Fruit fly (Drosophila melanogaster) whole organism, wandering third instar larva: ENCODE data around the gene CG8870.

ENCODE experiments used
- Abd-B ChIP-seq: fragments of >200 bp; optimal IDR thresholded peaks from 2 replicates; lab custom pipeline; 2017; ENCODE audit warnings: missing biosample characterization, missing genetic modification characterization
- CG32264 ChIP-seq: fragments of 200-800 bp; sonication (Bioruptor generic); optimal IDR thresholded peaks from 2 replicates; lab custom pipeline; 2016; ENCODE audit warnings: missing biosample characterization, missing genetic modification characterization
- CG9705 ChIP-seq: fragments of 200-800 bp; sonication (Bioruptor generic); optimal IDR thresholded peaks from 2 replicates; lab custom pipeline; 2018; ENCODE audit warnings: missing biosample characterization, mild to moderate bottlenecking, missing genetic modification characterization
- CrebA ChIP-seq: fragments of 200-800 bp; sonication (Bioruptor generic); optimal IDR thresholded peaks from 2 replicates; lab custom pipeline; 2016; ENCODE audit warnings: missing biosample characterization, mild to moderate bottlenecking, missing genetic modification characterization, borderline replicate concordance
- Dfd ChIP-seq: fragments of >200 bp; optimal IDR thresholded peaks from 2 replicates; lab custom pipeline; 2017; ENCODE audit warnings: missing biosample characterization, missing genetic modification characterization
- Dif ChIP-seq: fragments of 200-275, 200-300 bp; sonication (Bioruptor generic); optimal IDR thresholded peaks from 2 replicates; lab custom pipeline; 2018; ENCODE audit warnings: missing biosample characterization, missing genetic modification characterization; ENCODE audit not compliant: partially characterized antibody
- GATAd ChIP-seq: sonication (Bioruptor generic); optimal IDR thresholded peaks from 2 replicates; lab custom pipeline; 2016; ENCODE audit warnings: missing biosample characterization, missing genetic modification characterization
- HLH106 ChIP-seq: fragments of 200-800 bp; optimal IDR thresholded peaks from 3 replicates; lab custom pipeline; 2019; ENCODE audit warnings: missing biosample characterization, mild to moderate bottlenecking, missing genetic modification characterization, moderate library complexity
- Hnf4 ChIP-seq: fragments of 200-800 bp; sonication (Bioruptor generic); optimal IDR thresholded peaks from 2 replicates; lab custom pipeline; 2016; ENCODE audit warnings: missing biosample characterization, mild to moderate bottlenecking, missing genetic modification characterization
- Hr78 ChIP-seq: fragments of >200 bp; optimal IDR thresholded peaks from 2 replicates; lab custom pipeline; 2017; ENCODE audit warnings: missing biosample characterization, missing genetic modification characterization
- Hr83 ChIP-seq: fragments of 200-300 bp; sonication (Bioruptor generic); optimal IDR thresholded peaks from 2 replicates; lab custom pipeline; 2016; ENCODE audit warnings: missing biosample characterization, mild to moderate bottlenecking, missing genetic modification characterization, moderate library complexity; ENCODE audit not compliant: poor library complexity, severe bottlenecking
- Jra ChIP-seq: sonication (Bioruptor generic); optimal IDR thresholded peaks from 2 replicates; lab custom pipeline; 2016; ENCODE audit warnings: missing biosample characterization, missing genetic modification characterization
- Mio ChIP-seq: sonication (Bioruptor generic); optimal IDR thresholded peaks from 2 replicates; lab custom pipeline; 2016; ENCODE audit warnings: missing biosample characterization, missing genetic modification characterization
- N ChIP-seq: fragments of >200 bp; optimal IDR thresholded peaks from 2 replicates; lab custom pipeline; 2018; ENCODE audit warnings: missing biosample characterization, missing external identifiers, missing genetic modification characterization
- OdsH ChIP-seq: fragments of 200-800 bp; sonication (Bioruptor generic); optimal IDR thresholded peaks from 2 replicates; lab custom pipeline; 2016; ENCODE audit warnings: missing biosample characterization, mild to moderate bottlenecking, missing genetic modification characterization
- Rel ChIP-seq, 2 experiments: fragments of 200-800 bp; sonication (Bioruptor generic) in 1 of 2; optimal IDR thresholded peaks; 2 replicates in 1 of 2; 3 replicates in 1 of 2; lab custom pipeline; 2016 to 2019; ENCODE audit warnings: mild to moderate bottlenecking in 2 of 2, missing biosample characterization in 2 of 2, missing genetic modification characterization in 2 of 2, moderate library complexity in 1 of 2
- Sp1 ChIP-seq: fragments of 200-800 bp; sonication (Bioruptor generic); optimal IDR thresholded peaks from 3 replicates; lab custom pipeline; 2019; ENCODE audit warnings: missing biosample characterization, mild to moderate bottlenecking, missing genetic modification characterization, moderate library complexity
- Vsx2 ChIP-seq: fragments of 200-300, 225-300 bp; sonication (Bioruptor generic); optimal IDR thresholded peaks from 2 replicates; lab custom pipeline; 2018; ENCODE audit warnings: missing biosample characterization, missing genetic modification characterization; ENCODE audit not compliant: partially characterized antibody
- br ChIP-seq: fragments of 200-800 bp; sonication (Bioruptor generic); optimal IDR thresholded peaks from 2 replicates; lab custom pipeline; 2016; ENCODE audit warnings: missing biosample characterization, missing genetic modification characterization
- brk ChIP-seq: fragments of 200-800 bp; sonication (Bioruptor generic); optimal IDR thresholded peaks from 2 replicates; lab custom pipeline; 2016; ENCODE audit warnings: missing biosample characterization, mild to moderate bottlenecking, missing genetic modification characterization
- dl ChIP-seq, 2 experiments: fragments of 175-275, 200-275 bp in 1 of 2; fragments of 200-275 bp in 1 of 2; sonication (Bioruptor generic); optimal IDR thresholded peaks; lab custom pipeline; 2018; ENCODE audit warnings: mild to moderate bottlenecking in 2 of 2, missing biosample characterization in 2 of 2, missing genetic modification characterization in 2 of 2, moderate library complexity in 2 of 2; ENCODE audit not compliant: partially characterized antibody in 2 of 2, insufficient read depth in 1 of 2
- dmrt93B ChIP-seq: fragments of 200-800 bp; sonication (Bioruptor generic); optimal IDR thresholded peaks from 2 replicates; lab custom pipeline; 2018; ENCODE audit warnings: missing biosample characterization, mild to moderate bottlenecking, missing genetic modification characterization
- ey ChIP-seq: fragments of 200-800 bp; sonication (Bioruptor generic); optimal IDR thresholded peaks from 2 replicates; lab custom pipeline; 2016; ENCODE audit warnings: missing biosample characterization, missing genetic modification characterization
- foxo ChIP-seq, 2 experiments: fragments of 200-800 bp; sonication (Bioruptor generic); optimal IDR thresholded peaks; 2 replicates in 1 of 2; 3 replicates in 1 of 2; lab custom pipeline; 2016 to 2017; ENCODE audit warnings: missing biosample characterization in 2 of 2, missing genetic modification characterization in 2 of 2
- fru ChIP-seq: fragments of 200-800 bp; sonication (Bioruptor generic); optimal IDR thresholded peaks from 3 replicates; lab custom pipeline; 2016; ENCODE audit warnings: missing biosample characterization, mild to moderate bottlenecking, missing genetic modification characterization
- h ChIP-seq: fragments of 200-800 bp; sonication (Bioruptor generic); optimal IDR thresholded peaks from 3 replicates; lab custom pipeline; 2016; ENCODE audit warnings: missing biosample characterization, mild to moderate bottlenecking, missing genetic modification characterization
- jim ChIP-seq: fragments of 175-275, 200-325 bp; sonication (Bioruptor generic); optimal IDR thresholded peaks from 2 replicates; lab custom pipeline; 2016; ENCODE audit warnings: missing biosample characterization, mild to moderate bottlenecking, missing genetic modification characterization
- lola ChIP-seq: fragments of >200 bp; optimal IDR thresholded peaks from 2 replicates; lab custom pipeline; 2017; ENCODE audit warnings: missing biosample characterization, missing genetic modification characterization
- psq ChIP-seq: fragments of 200-800 bp; sonication (Bioruptor generic); optimal IDR thresholded peaks from 3 replicates; lab custom pipeline; 2017; ENCODE audit warnings: missing biosample characterization, mild to moderate bottlenecking, missing genetic modification characterization, moderate library complexity
- rgr ChIP-seq: fragments of 200-800 bp; sonication (Bioruptor generic); optimal IDR thresholded peaks from 3 replicates; lab custom pipeline; 2016; ENCODE audit warnings: missing biosample characterization, mild to moderate bottlenecking, missing genetic modification characterization
- sage ChIP-seq: fragments of 200-800 bp; sonication (Bioruptor generic); optimal IDR thresholded peaks from 2 replicates; lab custom pipeline; 2016; ENCODE audit warnings: missing biosample characterization, mild to moderate bottlenecking, missing genetic modification characterization
- sv ChIP-seq: fragments of 200-800 bp; sonication (Bioruptor generic); optimal IDR thresholded peaks from 3 replicates; lab custom pipeline; 2016; ENCODE audit warnings: missing biosample characterization, missing genetic modification characterization
- tai ChIP-seq: sonication (Bioruptor generic); optimal IDR thresholded peaks from 2 replicates; lab custom pipeline; 2016; ENCODE audit warnings: missing biosample characterization, missing genetic modification characterization
- usp ChIP-seq: fragments of >200 bp; optimal IDR thresholded peaks from 2 replicates; lab custom pipeline; 2017; ENCODE audit warnings: missing biosample characterization, missing genetic modification characterization
- woc ChIP-seq: sonication (Bioruptor generic); optimal IDR thresholded peaks from 2 replicates; lab custom pipeline; 2016; ENCODE audit warnings: missing biosample characterization, mild to moderate bottlenecking, missing genetic modification characterization

The CG8870 gene

DNA sequence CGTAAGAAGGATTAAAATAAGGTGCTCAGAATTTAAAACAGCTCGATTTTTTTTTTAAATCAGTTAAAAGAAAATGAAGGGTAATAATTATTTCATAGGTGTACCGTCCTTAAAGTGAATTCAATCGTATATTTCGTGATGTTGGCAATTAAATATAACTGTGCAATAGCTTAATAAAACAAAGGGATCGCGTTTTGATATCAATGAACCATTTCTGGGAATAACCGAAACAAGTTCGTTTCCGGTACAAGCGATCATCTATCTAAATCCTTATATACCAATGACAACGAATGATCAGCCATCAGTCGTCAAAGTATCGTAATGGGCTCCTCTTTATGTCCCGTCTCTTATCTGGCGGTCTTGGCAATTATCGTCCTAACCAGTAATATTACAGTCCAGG lies 10.3 kb upstream of the CG8870 start, which contains the start of gene CheA87a:
TSS of gene CheA87a (plus strand) at position 301 of the 400 bp plus-strand sequence.
- TF ChIP-seq N (GFP tag; lab: Kevin White, UChicago): no peak
- no peak for TF ChIP-seq jim (GFP tag; lab: Kevin White, UChicago)
- no peak for TF ChIP-seq h (GFP tag; lab: Kevin White, UChicago)
- no peak for TF ChIP-seq dmrt93B
- no peak for TF ChIP-seq Jra (GFP tag; lab: Kevin White, UChicago)
- no peak for TF ChIP-seq woc (GFP tag; lab: Kevin White, UChicago)
- no peak for TF ChIP-seq GATAd (GFP tag; lab: Kevin White, UChicago)
- TF ChIP-seq rgr (GFP tag; lab: Kevin White, UChicago): no peak
- TF ChIP-seq Hr83 (GFP tag; lab: Kevin White, UChicago): no peak
- no peak for TF ChIP-seq sage (GFP tag; lab: Kevin White, UChicago)
- TF ChIP-seq brk (GFP tag; lab: Kevin White, UChicago): no peak
- no peak for TF ChIP-seq OdsH (GFP tag; lab: Kevin White, UChicago)
- no peak for TF ChIP-seq sv (GFP tag; lab: Kevin White, UChicago)
- TF ChIP-seq Hr78: no peak

DNA sequence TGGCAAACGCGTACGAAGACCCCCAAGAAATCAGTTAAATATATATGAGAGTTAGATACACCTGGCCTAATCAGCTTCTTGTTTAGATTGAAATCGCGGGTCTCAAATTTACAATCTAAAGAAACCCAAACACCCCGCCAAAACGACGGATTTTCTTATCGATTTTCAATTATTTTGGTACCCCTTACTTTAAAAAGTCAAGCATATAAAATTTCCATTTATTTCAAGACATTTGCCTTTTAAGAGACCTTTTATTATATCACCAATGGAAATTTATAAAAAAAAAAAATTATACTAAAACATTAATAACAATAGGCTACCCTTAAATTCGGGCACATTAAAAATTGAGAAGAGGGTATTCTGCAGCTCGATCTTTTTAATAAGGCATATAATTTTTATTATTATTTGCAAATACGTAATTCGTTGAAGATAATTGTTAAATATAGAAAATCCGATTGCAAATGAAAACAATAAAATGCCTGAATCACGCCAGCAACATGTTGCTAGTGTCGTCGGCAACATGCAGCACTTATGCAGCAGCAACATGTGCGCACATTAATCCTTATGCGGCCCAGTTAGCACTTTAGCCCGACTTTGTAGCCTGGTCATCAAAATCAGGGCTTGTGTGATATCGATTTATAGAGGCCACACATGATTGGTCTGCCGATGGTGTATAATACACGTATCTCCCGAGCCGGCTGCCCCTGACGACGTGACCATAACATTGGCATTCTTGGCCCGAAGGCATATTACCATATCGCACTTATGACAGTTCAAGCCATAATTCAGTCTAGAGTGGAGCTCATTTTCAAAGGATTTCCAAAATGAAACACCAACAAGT lies 7.6 kb upstream of the CG8870 start, which contains the start of the genes Lip3 and CG34309:
TSS of gene Lip3 (minus strand) at position 65 of the 841 bp plus-strand sequence.
TSS of gene CG34309 (plus strand) at position 791 of the 841 bp plus-strand sequence.
- TF ChIP-seq h (GFP tag; lab: Kevin White, UChicago) (peak; percentile 82), dmrt93B (peak; percentile 60), foxo (GFP tag; optimal IDR thresholded peaks at IDR 0.05; lab: Kevin White, UChicago) (peak in 1 of 2 experiments; percentile 65), N (GFP tag; lab: Kevin White, UChicago) (no peak), usp (GFP tag; lab: Kevin White, UChicago) (no peak), Abd-B (GFP tag; lab: Kevin White, UChicago) (no peak), fru (GFP tag; lab: Kevin White, UChicago) (peak; percentile 76), brk (GFP tag; lab: Kevin White, UChicago) (peak; percentile 82), sv (GFP tag; lab: Kevin White, UChicago) (no peak), lola (GFP tag; lab: Kevin White, UChicago) (no peak), Rel (GFP tag; optimal IDR thresholded peaks at IDR 0.05; lab: Kevin White, UChicago) (peak; percentile 32), Rel (tag; optimal IDR thresholded peaks at IDR 0.05; lab: Kevin White, UChicago) (no peak), Hr78 (no peak), br (GFP tag; lab: Kevin White, UChicago) (peak; percentile 51), ey (GFP tag; lab: Kevin White, UChicago) (peak; percentile 73), sage (GFP tag; lab: Kevin White, UChicago) (peak; percentile 24), Dfd (no peak), CG9705 (GFP tag; lab: Kevin White, UChicago) (no peak), psq (GFP tag; lab: Kevin White, UChicago) (peak; percentile 73), Vsx2 (GFP tag; lab: Kevin White, UChicago) (no peak), woc (GFP tag; lab: Kevin White, UChicago) (no peak), OdsH (GFP tag; lab: Kevin White, UChicago) (peak; percentile 81), CG32264 (GFP tag; lab: Kevin White, UChicago) (peak; percentile 1), Dif (GFP tag; lab: Kevin White, UChicago) (no peak), Mio (GFP tag; lab: Kevin White, UChicago) (no peak), rgr (GFP tag; lab: Kevin White, UChicago) (peak; percentile 82), CrebA (peak; percentile 0), Hr83 (GFP tag; lab: Kevin White, UChicago) (no peak), Hnf4 (GFP tag; lab: Kevin White, UChicago) (peak; percentile 67), GATAd (GFP tag; lab: Kevin White, UChicago) (no peak), Jra (GFP tag; lab: Kevin White, UChicago) (peak; percentile 52), HLH106 (tag; lab: Kevin White, UChicago) (peak; percentile 69), Sp1 (GFP tag; lab: Kevin White, UChicago) (peak; percentile 88), jim (GFP tag; lab: Kevin White, UChicago) (no peak), dl (GFP tag; optimal IDR thresholded peaks at IDR 0.05; lab: Kevin White, UChicago; ENCODE audit: insufficient read depth in 1 of 2, partially characterized antibody in 2 of 2) (no peak), tai (GFP tag; lab: Kevin White, UChicago) (peak; percentile 9)
